Fruit fly (Drosophila melanogaster) whole organism, embryonic: Measurements from ENCODE around the gene Lasp.

Experiments used
- Atf6 ChIP-seq: fragments of 200-800 bp; sonication (Bioruptor generic); IDR thresholded peaks from 2 replicates; pipeline ENCODE4 v1.3.6; 2022; ENCODE audit warnings: missing biosample characterization, missing genetic modification characterization
- Bgb ChIP-seq: fragments of 200-800 bp; sonication (Bioruptor generic); IDR thresholded peaks from 2 replicates; pipeline ENCODE4 v1.3.6; 2022; ENCODE audit warnings: missing biosample characterization, missing genetic modification characterization; ENCODE audit not compliant: partially characterized antibody
- Bteb2 ChIP-seq: fragments of 200-800 bp; sonication (Bioruptor generic); optimal IDR thresholded peaks from 2 replicates; lab custom pipeline; 2016; ENCODE audit warnings: missing biosample characterization, missing genetic modification characterization
- CG10462 ChIP-seq: fragments of 200-800 bp; sonication (Bioruptor generic); optimal IDR thresholded peaks from 2 replicates; lab custom pipeline; 2016; ENCODE audit warnings: missing biosample characterization, missing genetic modification characterization
- CG11696 ChIP-seq: fragments of 200-800 bp; sonication (Bioruptor generic); IDR thresholded peaks from 2 replicates; pipeline ENCODE4 v1.3.6; 2022; ENCODE audit warnings: missing biosample characterization, missing genetic modification characterization
- CG12391 ChIP-seq: fragments of 200-800 bp; sonication (Bioruptor generic); optimal IDR thresholded peaks from 3 replicates; lab custom pipeline; 2018; ENCODE audit warnings: missing biosample characterization, mild to moderate bottlenecking, missing genetic modification characterization, moderate library complexity
- CG13624 ChIP-seq: fragments of 200-800 bp; sonication (Bioruptor generic); optimal IDR thresholded peaks from 2 replicates; lab custom pipeline; 2016; ENCODE audit warnings: missing biosample characterization, missing genetic modification characterization
- CG14441 ChIP-seq: fragments of 200-800 bp; sonication (Bioruptor generic); IDR thresholded peaks from 2 replicates; pipeline ENCODE4 v1.3.6; 2022; ENCODE audit warnings: missing biosample characterization, missing genetic modification characterization
- CG14965 ChIP-seq: fragments of 200-800 bp; sonication (Bioruptor generic); optimal IDR thresholded peaks from 2 replicates; lab custom pipeline; 2016; ENCODE audit warnings: missing biosample characterization, missing genetic modification characterization, borderline replicate concordance
- CG15011 ChIP-seq: fragments of 200-800 bp; sonication (Bioruptor generic); optimal IDR thresholded peaks from 3 replicates; lab custom pipeline; 2018; ENCODE audit warnings: missing biosample characterization, mild to moderate bottlenecking, missing genetic modification characterization
- CG18599 ChIP-seq: fragments of 200-800 bp; sonication (Bioruptor generic); optimal IDR thresholded peaks from 3 replicates; lab custom pipeline; 2017; ENCODE audit warnings: missing biosample characterization, missing genetic modification characterization, mild to moderate bottlenecking, moderate library complexity, missing genetic modification reagents
- CG2199 ChIP-seq: fragments of 200-800 bp; sonication (Bioruptor generic); IDR thresholded peaks from 3 replicates; pipeline ENCODE4 v1.3.6; 2022; ENCODE audit warnings: missing biosample characterization, missing genetic modification characterization
- CG30020 ChIP-seq: fragments of 200-800 bp; optimal IDR thresholded peaks from 2 replicates; lab custom pipeline; 2019; ENCODE audit warnings: missing biosample characterization, mild to moderate bottlenecking, missing genetic modification characterization, moderate library complexity
- CG3163 ChIP-seq: fragments of 200-800 bp; sonication (Bioruptor generic); optimal IDR thresholded peaks from 3 replicates; lab custom pipeline; 2016; ENCODE audit warnings: missing biosample characterization, missing genetic modification characterization
- CG32532 ChIP-seq: fragments of 200-800 bp; sonication (Bioruptor generic); IDR thresholded peaks from 2 replicates; pipeline ENCODE4 v1.3.6; 2022; ENCODE audit warnings: missing biosample characterization, missing genetic modification characterization
- CG6254 ChIP-seq: fragments of 200-800 bp; sonication (Bioruptor generic); optimal IDR thresholded peaks from 3 replicates; lab custom pipeline; 2017; ENCODE audit warnings: mild to moderate bottlenecking, missing biosample characterization, missing genetic modification reagents, missing genetic modification characterization
- CG6689 ChIP-seq: fragments of 200-800 bp; sonication (Bioruptor generic); IDR thresholded peaks from 2 replicates; pipeline ENCODE4 v1.3.6; 2022; ENCODE audit warnings: missing biosample characterization, missing genetic modification characterization
- CG7745 ChIP-seq: fragments of 200-800 bp; sonication (Bioruptor generic); optimal IDR thresholded peaks from 2 replicates; lab custom pipeline; 2018; ENCODE audit warnings: missing biosample characterization, mild to moderate bottlenecking, missing genetic modification characterization, moderate library complexity
- CG7786 ChIP-seq: fragments of 200-800 bp; sonication (Bioruptor generic); optimal IDR thresholded peaks from 2 replicates; lab custom pipeline; 2016; ENCODE audit warnings: missing biosample characterization, missing genetic modification characterization
- CG9817 ChIP-seq: fragments of 200-800 bp; sonication (Bioruptor generic); optimal IDR thresholded peaks from 2 replicates; lab custom pipeline; 2018; ENCODE audit warnings: missing biosample characterization, mild to moderate bottlenecking, missing genetic modification characterization, moderate library complexity
- CkIIα-i1 ChIP-seq: fragments of 200-800 bp; sonication (Bioruptor generic); IDR thresholded peaks from 2 replicates; pipeline ENCODE4 v1.3.6; 2022; ENCODE audit warnings: missing biosample characterization, missing genetic modification characterization
- GATAe ChIP-seq: fragments of 200-800 bp; sonication (Bioruptor generic); conservative IDR thresholded peaks from 2 replicates; pipeline ENCODE4 v1.3.6; 2022; ENCODE audit warnings: missing biosample characterization, missing genetic modification characterization
- H15 ChIP-seq: fragments of 200-800 bp; sonication (Bioruptor generic); IDR thresholded peaks from 3 replicates; pipeline ENCODE4 v1.3.6; 2022; ENCODE audit warnings: missing biosample characterization, missing genetic modification characterization
- Hmx ChIP-seq: fragments of 200-800 bp; sonication (Bioruptor generic); optimal IDR thresholded peaks from 2 replicates; lab custom pipeline; 2016; ENCODE audit warnings: missing biosample characterization, missing genetic modification characterization
- Med ChIP-seq: fragments of 200-800 bp; sonication (Bioruptor generic); peaks from one replicate; lab custom pipeline; 2016; ENCODE audit warnings: missing biosample characterization, missing genetic modification characterization, mild to moderate bottlenecking, inconsistent platforms, moderate library complexity
- NC2β ChIP-seq: fragments of 200-800 bp; sonication (Bioruptor generic); optimal IDR thresholded peaks from 2 replicates; lab custom pipeline; 2016; ENCODE audit warnings: missing biosample characterization, missing genetic modification characterization
- PHDP ChIP-seq: fragments of 200-800 bp; sonication (Bioruptor generic); optimal IDR thresholded peaks from 3 replicates; lab custom pipeline; 2018; ENCODE audit warnings: missing biosample characterization, mild to moderate bottlenecking, missing genetic modification characterization, moderate library complexity
- Side ChIP-seq: fragments of 200-800 bp; sonication (Bioruptor generic); optimal IDR thresholded peaks from 2 replicates; lab custom pipeline; 2016; ENCODE audit warnings: missing biosample characterization, missing genetic modification characterization
- ato ChIP-seq: fragments of 200-800 bp; sonication (Bioruptor generic); IDR thresholded peaks from 2 replicates; pipeline ENCODE4 v1.3.6; 2022; ENCODE audit warnings: missing biosample characterization, missing genetic modification characterization; ENCODE audit not compliant: partially characterized antibody
- br ChIP-seq: fragments of >200 bp; optimal IDR thresholded peaks from 2 replicates; lab custom pipeline; 2017
- btn ChIP-seq: fragments of 200-800 bp; sonication (Bioruptor generic); optimal IDR thresholded peaks from 2 replicates; lab custom pipeline; 2016; ENCODE audit warnings: missing biosample characterization, missing genetic modification characterization
- chif ChIP-seq, 2 experiments: fragments of 200-800 bp; sonication (Bioruptor generic); optimal IDR thresholded peaks; 3 replicates each; lab custom pipeline; 2016; ENCODE audit warnings: missing biosample characterization in 2 of 2, missing genetic modification characterization in 2 of 2
- ci ChIP-seq: fragments of 200-800 bp; sonication (Bioruptor generic); IDR thresholded peaks from 3 replicates; pipeline ENCODE4 v1.3.6; 2022; ENCODE audit warnings: missing biosample characterization, missing genetic modification characterization
- crp ChIP-seq, 2 experiments: fragments of 200-800 bp; sonication (Bioruptor generic); optimal IDR thresholded peaks; 2 replicates in 1 of 2; 3 replicates in 1 of 2; lab custom pipeline; 2017; ENCODE audit warnings: missing biosample characterization in 2 of 2, missing genetic modification characterization in 2 of 2, mild to moderate bottlenecking in 1 of 2, moderate library complexity in 1 of 2
- da ChIP-seq: fragments of 200-800 bp; sonication (Bioruptor generic); optimal IDR thresholded peaks from 2 replicates; lab custom pipeline; 2016; ENCODE audit warnings: missing biosample characterization, missing genetic modification characterization
- dati ChIP-seq: fragments of 200-800 bp; sonication (Bioruptor generic); IDR thresholded peaks from 2 replicates; pipeline ENCODE4 v1.3.6; 2022; ENCODE audit warnings: missing biosample characterization, missing genetic modification characterization
- dpn ChIP-seq, 2 experiments: fragments of 200-800 bp; sonication (Bioruptor generic); optimal IDR thresholded peaks; 3 replicates each; lab custom pipeline; 2016; ENCODE audit warnings: missing biosample characterization in 2 of 2, missing genetic modification characterization in 2 of 2
- fd102C ChIP-seq: fragments of 200-800 bp; sonication (Bioruptor generic); optimal IDR thresholded peaks from 2 replicates; lab custom pipeline; 2018; ENCODE audit warnings: missing biosample characterization, mild to moderate bottlenecking, missing genetic modification characterization, moderate library complexity
- fd3F ChIP-seq: fragments of 200-800 bp; sonication (Bioruptor generic); optimal IDR thresholded peaks from 2 replicates; lab custom pipeline; 2018; ENCODE audit warnings: missing biosample characterization, mild to moderate bottlenecking, missing genetic modification characterization, moderate library complexity
- hb ChIP-seq: fragments of 200-800 bp; sonication (Bioruptor generic); IDR thresholded peaks from 3 replicates; pipeline ENCODE4 v1.3.6; 2022; ENCODE audit warnings: missing biosample characterization, missing genetic modification characterization; ENCODE audit not compliant: partially characterized antibody
- insv ChIP-seq, 2 experiments: fragments of 200-800 bp; sonication (Bioruptor generic); optimal IDR thresholded peaks; 3 replicates each; lab custom pipeline; 2016 to 2018; ENCODE audit warnings: missing biosample characterization in 2 of 2, missing genetic modification characterization in 2 of 2
- lmd ChIP-seq: fragments of 200-800 bp; sonication (Bioruptor generic); IDR thresholded peaks from 2 replicates; pipeline ENCODE4 v1.3.6; 2022; ENCODE audit warnings: missing biosample characterization, missing genetic modification characterization
- oc ChIP-seq: fragments of 200-800 bp; sonication (Bioruptor generic); optimal IDR thresholded peaks from 2 replicates; lab custom pipeline; 2018; ENCODE audit warnings: missing biosample characterization, mild to moderate bottlenecking, missing genetic modification characterization, moderate library complexity
- pan ChIP-seq, 4 experiments: fragments of >200 bp in 3 of 4; fragments of 200-800 bp in 1 of 4; sonication (Bioruptor generic) in 1 of 4; optimal IDR thresholded peaks in 3 of 4; IDR thresholded peaks in 1 of 4; 2 replicates each; pipeline versions ENCODE4 v1.3.6 to Lab custom; 2017 to 2022; ENCODE audit warnings: missing biosample characterization in 2 of 4, missing genetic modification characterization in 2 of 4, mixed read lengths in 1 of 4
- pfk ChIP-seq: fragments of 200-800 bp; sonication (Bioruptor generic); optimal IDR thresholded peaks from 2 replicates; lab custom pipeline; 2018; ENCODE audit warnings: missing biosample characterization, mild to moderate bottlenecking, missing genetic modification characterization, moderate library complexity
- pita ChIP-seq: fragments of 200-800 bp; sonication (Bioruptor generic); optimal IDR thresholded peaks from 2 replicates; lab custom pipeline; 2017; ENCODE audit warnings: missing biosample characterization, mild to moderate bottlenecking, missing genetic modification characterization
- pros ChIP-seq: fragments of 200-800 bp; sonication (Bioruptor generic); optimal IDR thresholded peaks from 3 replicates; lab custom pipeline; 2019; ENCODE audit warnings: missing biosample characterization, mild to moderate bottlenecking, missing genetic modification characterization, moderate library complexity
- pum ChIP-seq: fragments of 200-800 bp; sonication (Bioruptor generic); optimal IDR thresholded peaks from 2 replicates; lab custom pipeline; 2016; ENCODE audit warnings: missing biosample characterization, missing genetic modification characterization
- stc ChIP-seq: fragments of 200-800 bp; sonication (Bioruptor generic); IDR thresholded peaks from 2 replicates; pipeline ENCODE4 v1.3.6; 2022; ENCODE audit warnings: missing biosample characterization, missing genetic modification characterization

Lasp gene

dm6 chr3L:16713446-16714192 lies 2.1 kb upstream of the Lasp start (continued):
- TF ChIP-seq hb (GFP tag; lab: Robert Waterston, UW) (peak; percentile 60; the same call in 1 of the 3 replicates), CG2199 (no peak), NC2β (GFP tag; lab: Kevin White, UChicago) (no peak), Med (GFP tag; lab: Kevin White, UChicago) (no peak), dati (GFP tag; lab: Robert Waterston, UW) (no peak), CG10462 (GFP tag; lab: Kevin White, UChicago) (no peak), br (lab: Kevin White, UChicago) (no peak), btn (GFP tag; lab: Kevin White, UChicago) (no peak), CG9817 (tag; lab: Kevin White, UChicago) (no peak), dpn (GFP tag; optimal IDR thresholded peaks at IDR 0.05; lab: Kevin White, UChicago) (no peak), CG15011 (GFP tag; lab: Kevin White, UChicago) (no peak), CG6254 (GFP tag; lab: Kevin White, UChicago) (peak; percentile 64), CG13624 (GFP tag; lab: Kevin White, UChicago) (no peak), CG32532 (GFP tag; lab: Robert Waterston, UW) (no peak), CG3163 (GFP tag; lab: Kevin White, UChicago) (no peak), fd3F (GFP tag; lab: Kevin White, UChicago) (no peak), lmd (GFP tag; lab: Robert Waterston, UW) (no peak), CG12391 (tag; lab: Kevin White, UChicago) (no peak), ci (GFP tag; lab: Robert Waterston, UW) (peak; percentile 49; the same call in 1 of the 3 replicates), CG14965 (no peak), Hmx (no peak), ato (peak; percentile 76), chif (GFP tag; optimal IDR thresholded peaks at IDR 0.05; lab: Kevin White, UChicago) (no peak), Side (GFP tag; lab: Kevin White, UChicago) (peak; percentile 19), pita (GFP tag; lab: Kevin White, UChicago) (no peak), CG7786 (GFP tag; lab: Kevin White, UChicago) (no peak), pum (GFP tag; lab: Kevin White, UChicago) (no peak), pan (optimal IDR thresholded peaks at IDR 0.05; lab: Kevin White, UChicago) (no peak), pan (GFP tag; optimal IDR thresholded peaks at IDR 0.05 in 1 of 2, IDR thresholded peaks at IDR 0.05 in 1 of 2) (no peak), Atf6 (no peak), fd102C (GFP tag; lab: Kevin White, UChicago) (no peak), Bteb2 (no peak), oc (tag; lab: Kevin White, UChicago) (no peak), CkIIα-i1 (GFP tag; lab: Robert Waterston, UW) (no peak), da (GFP tag; lab: Kevin White, UChicago) (no peak), CG11696 (0 out of 2 replicates have a peak, but pooled peaks have one; percentile 49), stc (no peak), CG6689 (GFP tag; lab: Robert Waterston, UW) (no peak), GATAe (no peak), CG18599 (GFP tag; lab: Kevin White, UChicago) (no peak), pfk (GFP tag; lab: Kevin White, UChicago) (no peak), crp (GFP tag; optimal IDR thresholded peaks at IDR 0.05; lab: Kevin White, UChicago) (peak in 1 of 2 experiments; percentile 58), CG7745 (tag; lab: Kevin White, UChicago) (no peak), insv (GFP tag; optimal IDR thresholded peaks at IDR 0.05; lab: Kevin White, UChicago) (no peak), CG14441 (no peak), Bgb (GFP tag; lab: Robert Waterston, UW) (peak; percentile 69), pros (GFP tag; lab: Kevin White, UChicago) (no peak), H15 (GFP tag; lab: Robert Waterston, UW) (no peak), PHDP (tag; lab: Kevin White, UChicago) (no peak), CG30020 (tag; lab: Kevin White, UChicago) (no peak)
